Worm (Caenorhabditis elegans) whole organism, mixed stage, embryonic: Measurements from ENCODE around the gene flor-1.

Experiments used
- M03D4.4 ChIP-seq: sonication (generic microtip); optimal IDR thresholded peaks from 2 replicates; lab custom pipeline; 2017; ENCODE audit warnings: mild to moderate bottlenecking, missing genetic modification characterization, missing compliant biosample characterization
- lin-13 ChIP-seq: fragments of 150-350 bp; optimal IDR thresholded peaks from 2 replicates; lab custom pipeline; 2014; ENCODE audit warnings: missing biosample characterization, missing genetic modification characterization
- lin-32 ChIP-seq: fragments of 200-800 bp; sonication (Bioruptor generic); optimal IDR thresholded peaks from 2 replicates; lab custom pipeline; 2018; ENCODE audit warnings: mild to moderate bottlenecking, missing genetic modification characterization, missing compliant biosample characterization
- lsy-2 ChIP-seq: fragments of 150-350 bp; optimal IDR thresholded peaks from 2 replicates; lab custom pipeline; 2014; ENCODE audit warnings: missing biosample characterization, missing genetic modification characterization
- nhr-12 ChIP-seq: fragments of 150-350 bp; optimal IDR thresholded peaks from 2 replicates; lab custom pipeline; 2014; ENCODE audit warnings: missing biosample characterization, missing genetic modification characterization
- nhr-237 ChIP-seq: fragments of 150-350 bp; optimal IDR thresholded peaks from 2 replicates; lab custom pipeline; 2014; ENCODE audit warnings: missing biosample characterization, missing genetic modification characterization
- nhr-28 ChIP-seq: fragments of 150-350 bp; optimal IDR thresholded peaks from 2 replicates; lab custom pipeline; 2014; ENCODE audit warnings: missing biosample characterization, missing genetic modification characterization
- pha-4 ChIP-seq: fragments of 150-350 bp; optimal IDR thresholded peaks from 2 replicates; lab custom pipeline; 2018; ENCODE audit warnings: missing biosample characterization, missing genetic modification reagents, missing genetic modification characterization
- sem-2 ChIP-seq: fragments of 200-800 bp; sonication (Bioruptor generic); optimal IDR thresholded peaks from 2 replicates; lab custom pipeline; 2018; ENCODE audit warnings: mild to moderate bottlenecking, missing genetic modification characterization, missing compliant biosample characterization
- snpc-4 ChIP-seq: fragments of 150-350 bp; optimal IDR thresholded peaks from 2 replicates; lab custom pipeline; 2014; ENCODE audit warnings: missing biosample characterization, missing genetic modification characterization
- unc-120 ChIP-seq: sonication (generic microtip); optimal IDR thresholded peaks from 2 replicates; lab custom pipeline; 2017; ENCODE audit warnings: missing genetic modification characterization, missing compliant biosample characterization; ENCODE audit not compliant: poor library complexity, severe bottlenecking
- unc-39 ChIP-seq: fragments of 150-350 bp; optimal IDR thresholded peaks from 2 replicates; lab custom pipeline; 2014; ENCODE audit warnings: missing biosample characterization, missing genetic modification characterization
- zip-8 ChIP-seq: fragments of 150-350 bp; optimal IDR thresholded peaks from 2 replicates; lab custom pipeline; 2014; ENCODE audit warnings: missing biosample characterization, missing genetic modification characterization

DNA sequence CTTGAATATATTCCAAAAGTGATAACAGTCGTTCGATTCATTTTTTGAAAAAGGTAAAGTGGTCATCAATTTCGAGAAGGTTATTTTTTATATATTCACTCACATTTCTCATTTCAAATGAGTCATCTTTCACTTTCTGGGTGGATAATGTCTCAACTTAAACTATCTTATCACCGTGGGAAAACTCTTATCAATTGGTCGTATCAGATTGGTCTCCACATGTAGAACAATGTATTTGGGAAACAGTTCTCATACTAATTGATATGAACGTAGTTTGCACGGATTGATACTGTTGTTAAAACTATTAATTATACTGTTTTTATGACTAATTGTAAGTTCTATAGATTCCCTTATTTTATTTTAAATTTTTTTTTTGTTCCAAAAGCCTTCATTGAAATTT, 14.4 kb upstream of the flor-1 start:
- TF ChIP-seq snpc-4 (tag; lab: Kevin White, UChicago) (no peak), lin-13 (no peak), zip-8 (tag; lab: Kevin White, UChicago) (no peak), lin-32 (GFP tag; lab: Kevin White, UChicago) (no peak), pha-4 (tag; lab: Kevin White, UChicago) (no peak), nhr-12 (tag; lab: Kevin White, UChicago) (no peak), M03D4.4 (tag; lab: Kevin White, UChicago) (no peak), unc-39 (no peak), nhr-237 (tag; lab: Kevin White, UChicago) (no peak), unc-120 (no peak), sem-2 (GFP tag; lab: Kevin White, UChicago) (no peak), lsy-2 (tag; lab: Kevin White, UChicago) (no peak), nhr-28 (tag; lab: Kevin White, UChicago) (no peak)
